Worm (Caenorhabditis elegans) whole organism, young adult: ENCODE results near the gene srw-77.

Experiments
- B0019.2 ChIP-seq: fragments of 200-800 bp; sonication (Bioruptor generic); conservative IDR thresholded peaks from 2 replicates; pipeline ENCODE4 v1.3.6; 2022; ENCODE audit warnings: missing genetic modification reagents, missing genetic modification characterization, missing compliant biosample characterization
- B0035.1 ChIP-seq: sonication (generic microtip); optimal IDR thresholded peaks from 2 replicates; lab custom pipeline; 2016; ENCODE audit warnings: missing genetic modification characterization, mild to moderate bottlenecking, missing compliant biosample characterization, missing genotype, missing genetic modification reagents
- B0261.1 ChIP-seq: sonication (generic microtip); optimal IDR thresholded peaks from 2 replicates; lab custom pipeline; 2016; ENCODE audit warnings: mild to moderate bottlenecking, missing genetic modification characterization, moderate library complexity, missing compliant biosample characterization
- C06A6.2 ChIP-seq: fragments of 200-800 bp; sonication (Bioruptor generic); conservative IDR thresholded peaks from 2 replicates; pipeline ENCODE4 v1.3.6; 2022; ENCODE audit warnings: missing genetic modification characterization, missing compliant biosample characterization
- F10E7.11 ChIP-seq: sonication (generic microtip); optimal IDR thresholded peaks from 2 replicates; lab custom pipeline; 2017; ENCODE audit warnings: mild to moderate bottlenecking, missing genetic modification characterization, moderate library complexity, missing compliant biosample characterization
- F33H1.4 ChIP-seq: fragments of 200-800 bp; sonication (Bioruptor generic); IDR thresholded peaks from 2 replicates; pipeline ENCODE4 v1.3.6; 2022; ENCODE audit warnings: missing genetic modification reagents, missing genetic modification characterization, missing compliant biosample characterization
- F39B2.1 ChIP-seq: fragments of 200-800 bp; sonication (Bioruptor generic); IDR thresholded peaks from 2 replicates; pipeline ENCODE4 v1.3.6; 2022; ENCODE audit warnings: missing genetic modification reagents, missing genetic modification characterization, missing compliant biosample characterization
- F49E8.2 ChIP-seq: sonication (generic microtip); optimal IDR thresholded peaks from 3 replicates; lab custom pipeline; 2017; ENCODE audit warnings: missing genetic modification characterization, mild to moderate bottlenecking, missing compliant biosample characterization, antibody characterized with exemption, moderate library complexity; ENCODE audit not compliant: insufficient read depth
- F52B5.7 ChIP-seq: sonication (generic microtip); optimal IDR thresholded peaks from 2 replicates; lab custom pipeline; 2016; ENCODE audit warnings: mild to moderate bottlenecking, missing genetic modification characterization, missing compliant biosample characterization
- F57C9.4 ChIP-seq: sonication (generic microtip); optimal IDR thresholded peaks from 2 replicates; lab custom pipeline; 2017; ENCODE audit warnings: mild to moderate bottlenecking, missing genetic modification characterization, missing compliant biosample characterization
- K12H6.12 ChIP-seq: fragments of 200-800 bp; sonication (Bioruptor generic); optimal IDR thresholded peaks from 2 replicates; lab custom pipeline; 2018; ENCODE audit warnings: mild to moderate bottlenecking, missing genetic modification characterization, missing compliant biosample characterization
- T07F8.4 ChIP-seq: sonication (generic microtip); optimal IDR thresholded peaks from 2 replicates; lab custom pipeline; 2016; ENCODE audit warnings: mild to moderate bottlenecking, missing genetic modification characterization, moderate library complexity, missing compliant biosample characterization
- T26A5.8 ChIP-seq: sonication (generic microtip); optimal IDR thresholded peaks from 2 replicates; lab custom pipeline; 2016; ENCODE audit warnings: missing genetic modification characterization, missing compliant biosample characterization
- Y79H2A.3 ChIP-seq: fragments of 200-800 bp; sonication (Bioruptor generic); conservative IDR thresholded peaks from 2 replicates; pipeline ENCODE4 v1.3.6; 2022; ENCODE audit warnings: missing genetic modification reagents, missing genetic modification characterization, missing compliant biosample characterization
- Y95B8A.8 ChIP-seq: fragments of 200-800 bp; sonication (Bioruptor generic); IDR thresholded peaks from 2 replicates; pipeline ENCODE4 v1.3.6; 2022; ENCODE audit warnings: missing genetic modification reagents, missing genetic modification characterization, missing compliant biosample characterization
- ZK185.1 ChIP-seq: sonication (generic microtip); optimal IDR thresholded peaks from 2 replicates; lab custom pipeline; 2016; ENCODE audit warnings: mild to moderate bottlenecking, missing genetic modification characterization, missing compliant biosample characterization; ENCODE audit not compliant: poor library complexity, severe bottlenecking
- aptf-3 ChIP-seq: fragments of 200-800 bp; sonication (Bioruptor generic); IDR thresholded peaks from 2 replicates; pipeline ENCODE4 v1.3.6; 2022; ENCODE audit warnings: missing genetic modification characterization, missing compliant biosample characterization
- attf-6 ChIP-seq: fragments of 200-800 bp; sonication (Bioruptor generic); IDR thresholded peaks from 2 replicates; pipeline ENCODE4 v1.3.6; 2022; ENCODE audit warnings: missing genetic modification reagents, missing genetic modification characterization, missing compliant biosample characterization
- bed-2 ChIP-seq: fragments of 200-800 bp; sonication (Bioruptor generic); IDR thresholded peaks from 2 replicates; pipeline ENCODE4 v1.3.6; 2022; ENCODE audit warnings: missing genetic modification reagents, missing genetic modification characterization, missing compliant biosample characterization
- ceh-40 ChIP-seq: fragments of 200-800 bp; sonication (Bioruptor generic); IDR thresholded peaks from 2 replicates; pipeline ENCODE4 v1.3.6; 2022; ENCODE audit warnings: missing genetic modification characterization, missing compliant biosample characterization
- ceh-79 ChIP-seq: sonication (generic microtip); optimal IDR thresholded peaks from 2 replicates; lab custom pipeline; 2017; ENCODE audit warnings: mild to moderate bottlenecking, missing genetic modification characterization, missing compliant biosample characterization
- ceh-91 ChIP-seq: fragments of 200-800 bp; sonication (Bioruptor generic); IDR thresholded peaks from 2 replicates; pipeline ENCODE4 v1.3.6; 2022; ENCODE audit warnings: missing genetic modification reagents, missing genetic modification characterization, missing compliant biosample characterization
- egl-18 ChIP-seq: fragments of 200-800 bp; sonication (Bioruptor generic); IDR thresholded peaks from 2 replicates; pipeline ENCODE4 v1.3.6; 2022; ENCODE audit warnings: missing genetic modification reagents, missing genetic modification characterization, missing compliant biosample characterization
- egl-44 ChIP-seq: fragments of 200-800 bp; sonication (Bioruptor generic); IDR thresholded peaks from 2 replicates; pipeline ENCODE4 v1.3.6; 2022; ENCODE audit warnings: missing genetic modification reagents, missing genetic modification characterization, missing compliant biosample characterization
- egrh-3 ChIP-seq: fragments of 200-800 bp; sonication (Bioruptor generic); IDR thresholded peaks from 2 replicates; pipeline ENCODE4 v1.3.6; 2022; ENCODE audit warnings: missing genetic modification reagents, missing genetic modification characterization, missing compliant biosample characterization
- fkh-3 ChIP-seq: sonication (generic microtip); optimal IDR thresholded peaks from 2 replicates; lab custom pipeline; 2016; ENCODE audit warnings: mild to moderate bottlenecking, missing genetic modification characterization, missing compliant biosample characterization
- him-1 ChIP-seq: sonication (generic microtip); optimal IDR thresholded peaks from 2 replicates; lab custom pipeline; 2016; ENCODE audit warnings: missing genotype, missing genetic modification reagents, missing genetic modification characterization, missing compliant biosample characterization
- hlh-12 ChIP-seq: sonication (generic microtip); optimal IDR thresholded peaks from 2 replicates; lab custom pipeline; 2016; ENCODE audit warnings: missing genetic modification characterization, missing compliant biosample characterization
- lin-35 ChIP-seq, 3 experiments: fragments of 150-350 bp in 2 of 3; sonication (generic microtip) in 1 of 3; optimal IDR thresholded peaks; 2 replicates each; lab custom pipeline; 2014 to 2018; ENCODE audit warnings: missing biosample characterization in 3 of 3, missing genetic modification characterization in 3 of 3, missing genetic modification reagents in 3 of 3
- lin-40 ChIP-seq: sonication (generic microtip); optimal IDR thresholded peaks from 2 replicates; lab custom pipeline; 2016; ENCODE audit warnings: missing genetic modification characterization, mild to moderate bottlenecking, missing compliant biosample characterization, missing genotype, missing genetic modification reagents
- mes-4 ChIP-seq: sonication (generic microtip); optimal IDR thresholded peaks from 2 replicates; lab custom pipeline; 2016; ENCODE audit warnings: missing genotype, missing genetic modification characterization, missing compliant biosample characterization
- mxl-1 ChIP-seq: sonication (generic microtip); optimal IDR thresholded peaks from 2 replicates; lab custom pipeline; 2016; ENCODE audit warnings: missing genetic modification characterization, missing compliant biosample characterization
- nfya-2 ChIP-seq: fragments of 200-800 bp; sonication (Bioruptor generic); IDR thresholded peaks from 2 replicates; pipeline ENCODE4 v1.3.6; 2022; ENCODE audit warnings: missing genetic modification reagents, missing genetic modification characterization, missing compliant biosample characterization
- nfyb-1 ChIP-seq: fragments of 200-800 bp; sonication (Bioruptor generic); IDR thresholded peaks from 2 replicates; pipeline ENCODE4 v1.3.6; 2022; ENCODE audit warnings: missing genetic modification reagents, missing genetic modification characterization, missing compliant biosample characterization
- nhr-27 ChIP-seq: fragments of 200-800 bp; sonication (Bioruptor generic); optimal IDR thresholded peaks from 2 replicates; lab custom pipeline; 2018; ENCODE audit warnings: mild to moderate bottlenecking, missing genetic modification characterization, moderate library complexity, missing compliant biosample characterization
- nhr-90 ChIP-seq: sonication (generic microtip); optimal IDR thresholded peaks from 2 replicates; lab custom pipeline; 2016; ENCODE audit warnings: missing genotype, mild to moderate bottlenecking, missing genetic modification characterization, missing compliant biosample characterization
- rec-8 ChIP-seq, 2 experiments: sonication (generic microtip); optimal IDR thresholded peaks; 2 replicates each; lab custom pipeline; 2016; ENCODE audit warnings: mild to moderate bottlenecking in 2 of 2, missing genetic modification characterization in 2 of 2, missing genetic modification reagents in 2 of 2, missing genotype in 2 of 2, missing biosample characterization in 1 of 2, missing compliant biosample characterization in 1 of 2, moderate library complexity in 1 of 2
- rpc-1 ChIP-seq, 2 experiments: fragments of 150-350 bp in 1 of 2; sonication (generic microtip) in 1 of 2; optimal IDR thresholded peaks; 2 replicates each; lab custom pipeline; 2014 to 2018; ENCODE audit warnings: missing biosample characterization in 1 of 2, missing genetic modification characterization in 1 of 2, missing genetic modification reagents in 1 of 2, missing genotype in 1 of 2
- tbx-9 ChIP-seq: sonication (generic microtip); optimal IDR thresholded peaks from 2 replicates; lab custom pipeline; 2016; ENCODE audit warnings: borderline replicate concordance, missing genetic modification characterization, inconsistent platforms, missing compliant biosample characterization
- zim-3 ChIP-seq: sonication (generic microtip); optimal IDR thresholded peaks from 2 replicates; lab custom pipeline; 2017; ENCODE audit warnings: mild to moderate bottlenecking, missing genetic modification characterization, moderate library complexity, missing compliant biosample characterization
- ztf-18 ChIP-seq: sonication (generic microtip); optimal IDR thresholded peaks from 2 replicates; lab custom pipeline; 2016; ENCODE audit warnings: missing genotype, mild to moderate bottlenecking, missing genetic modification characterization, missing compliant biosample characterization
- ztf-26 ChIP-seq: sonication (generic microtip); optimal IDR thresholded peaks from 2 replicates; lab custom pipeline; 2017; ENCODE audit warnings: missing genetic modification characterization, missing compliant biosample characterization
- ztf-3 ChIP-seq: fragments of 200-800 bp; sonication (Bioruptor generic); optimal IDR thresholded peaks from 2 replicates; lab custom pipeline; 2018; ENCODE audit warnings: mild to moderate bottlenecking, missing genetic modification characterization, missing compliant biosample characterization
- ztf-6 ChIP-seq: fragments of 200-800 bp; sonication (Bioruptor generic); IDR thresholded peaks from 2 replicates; pipeline ENCODE4 v1.3.6; 2022; ENCODE audit warnings: missing genetic modification reagents, missing genetic modification characterization, missing compliant biosample characterization

The srw-77 gene

ce11 chrV:16647093-16647492 lies 3.6 kb upstream of the srw-77 start, which contains the start of gene W06G6.10:
TSS of gene W06G6.10 (minus strand) at chrV:16647193.
- TF ChIP-seq ceh-91 (GFP tag; lab: Robert Waterston, UW) (no peak), rec-8 (tag; optimal IDR thresholded peaks at IDR 0.05; lab: Kevin White, UChicago) (no peak), mxl-1 (tag; lab: Kevin White, UChicago) (no peak), Y79H2A.3 (no peak), tbx-9 (no peak), ztf-6 (GFP tag; lab: Robert Waterston, UW) (no peak), F39B2.1 (GFP tag; lab: Robert Waterston, UW) (no peak), ZK185.1 (tag; lab: Kevin White, UChicago) (no peak), F33H1.4 (GFP tag; lab: Robert Waterston, UW) (no peak), F57C9.4 (tag; lab: Kevin White, UChicago) (no peak), B0035.1 (tag; lab: Kevin White, UChicago) (no peak), egrh-3 (no peak), T26A5.8 (tag; lab: Kevin White, UChicago) (no peak), ceh-40 (GFP tag; lab: Robert Waterston, UW) (no peak), F52B5.7 (tag; lab: Kevin White, UChicago) (no peak), nhr-27 (tag; lab: Kevin White, UChicago) (no peak)

ce11 chrV:16646372-16646771 lies 2.9 kb upstream of the srw-77 start, which contains the start of gene W06G6.9:
TSS of gene W06G6.9 (minus strand) at chrV:16646472.
- TF ChIP-seq ztf-18 (tag; lab: Kevin White, UChicago) (no peak), K12H6.12 (no peak), zim-3 (tag; lab: Kevin White, UChicago) (no peak), B0261.1 (no peak), nhr-27 (tag; lab: Kevin White, UChicago) (no peak), egl-44 (GFP tag; lab: Robert Waterston, UW) (no peak), lin-35 (GFP tag; optimal IDR thresholded peaks at IDR 0.05; lab: Kevin White, UChicago) (no peak), Y95B8A.8 (GFP tag; lab: Robert Waterston, UW) (no peak), nfyb-1 (GFP tag; lab: Robert Waterston, UW) (no peak), ztf-3 (GFP tag; lab: Kevin White, UChicago) (no peak), C06A6.2 (no peak), B0019.2 (GFP tag; lab: Robert Waterston, UW) (no peak), lin-40 (no peak)

- peak; percentile 63 for TF ChIP-seq rpc-1 (optimal IDR thresholded peaks at IDR 0.05; lab: Kevin White, UChicago)
- peak; percentile 78 for TF ChIP-seq rpc-1 (tag; optimal IDR thresholded peaks at IDR 0.05; lab: Kevin White, UChicago)
- no peak for TF ChIP-seq hlh-12 (tag; lab: Kevin White, UChicago)
- no peak for TF ChIP-seq B0019.2 (GFP tag; lab: Robert Waterston, UW)
- TF ChIP-seq ztf-26, result no peak
- peak; percentile 20 for TF ChIP-seq ztf-18 (tag; lab: Kevin White, UChicago)
- no peak for TF ChIP-seq egl-18
- no peak for TF ChIP-seq T07F8.4 (tag; lab: Kevin White, UChicago)
- TF ChIP-seq F10E7.11 (tag; lab: Kevin White, UChicago), result no peak
- peak; percentile 56 for TF ChIP-seq him-1 (tag; lab: Kevin White, UChicago)
- no peak for TF ChIP-seq lin-40
- peak; percentile 48 for TF ChIP-seq nhr-90
- TF ChIP-seq aptf-3 (GFP tag; lab: Robert Waterston, UW), result no peak
- no peak for TF ChIP-seq B0035.1 (tag; lab: Kevin White, UChicago)
- TF ChIP-seq ztf-6 (GFP tag; lab: Robert Waterston, UW), result no peak
- peak; percentile 64 for TF ChIP-seq B0261.1
- peak; percentile 72; the same call in 1 of the 2 replicates for TF ChIP-seq attf-6 (GFP tag; lab: Robert Waterston, UW)
- TF ChIP-seq bed-2 (GFP tag; lab: Robert Waterston, UW), result no peak
- TF ChIP-seq fkh-3 (tag; lab: Kevin White, UChicago), result no peak
- TF ChIP-seq rec-8 (tag; optimal IDR thresholded peaks at IDR 0.05; lab: Kevin White, UChicago), result no peak
- TF ChIP-seq F49E8.2 (tag; lab: Kevin White, UChicago), result no peak
- TF ChIP-seq nfya-2 (GFP tag; lab: Robert Waterston, UW), result no peak
- no peak for TF ChIP-seq ceh-79 (tag; lab: Kevin White, UChicago)
- no peak for TF ChIP-seq mes-4
- TF ChIP-seq Y79H2A.3, result no peak
Measured at ce11 chrV:16645201-16645940, 1.9 kb upstream of the srw-77 start, which contains the start of gene W06G6.17. TSS of gene W06G6.17 (minus strand) at chrV:16645251.
